Worm (Caenorhabditis elegans): ENCODE data around the gene pod-1.
A peak's percentile ranks its signal among the peaks of the same experiment; 100 is the strongest.

The pod-1 gene

DNA sequence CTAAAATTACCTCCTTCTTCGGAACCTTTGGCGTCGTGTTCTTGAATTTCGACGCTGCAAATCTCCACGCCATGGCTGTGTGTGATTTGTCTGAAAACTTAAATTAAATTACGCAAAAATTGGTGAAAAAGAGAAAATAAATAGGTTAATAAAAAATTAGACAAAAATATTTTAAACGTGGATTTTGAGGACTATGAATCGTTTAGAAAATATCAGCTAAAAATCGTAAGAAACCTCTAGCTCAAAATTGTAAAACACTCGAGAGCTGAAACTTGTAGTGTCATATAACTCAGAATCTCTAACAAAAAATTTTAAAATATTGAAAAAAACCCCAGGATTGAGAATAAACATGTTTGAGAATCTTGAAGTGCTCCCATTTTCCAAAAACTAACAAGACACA is at the start of gene pod-1:
TSS of gene pod-1 (minus strand) at position 101 of the 400 bp plus-strand sequence.
- no peak for TF ChIP-seq ceh-28 (tag; optimal IDR thresholded peaks at IDR 0.05)
- no peak for TF ChIP-seq nhr-43 (tag; optimal IDR thresholded peaks at IDR 0.05; ENCODE audit: poor library complexity, severe bottlenecking)
- TF ChIP-seq nhr-23 (tag; optimal IDR thresholded peaks at IDR 0.05), result no peak
- no peak for TF ChIP-seq nhr-76 (tag; optimal IDR thresholded peaks at IDR 0.05)
- no peak for TF ChIP-seq aly-2 (tag; optimal IDR thresholded peaks at IDR 0.05)
- no peak for TF ChIP-seq elt-3 (tag; optimal IDR thresholded peaks at IDR 0.05)
- TF ChIP-seq nhr-11 (tag; optimal IDR thresholded peaks at IDR 0.05), result no peak
- no peak for TF ChIP-seq ama-1 (optimal IDR thresholded peaks at IDR 0.05)
- no peak for TF ChIP-seq lsy-12 (tag; optimal IDR thresholded peaks at IDR 0.05)
- no peak for TF ChIP-seq lin-15B (tag; optimal IDR thresholded peaks at IDR 0.05)
- TF ChIP-seq ceh-16 (tag; optimal IDR thresholded peaks at IDR 0.05), result no peak

- TF ChIP-seq skn-1 (tag; optimal IDR thresholded peaks at IDR 0.05), result no peak
- TF ChIP-seq nhr-237 (tag; optimal IDR thresholded peaks at IDR 0.05), result no peak
- no peak for TF ChIP-seq unc-62 (GFP tag; optimal IDR thresholded peaks at IDR 0.05)
- no peak for TF ChIP-seq nhr-76 (tag; optimal IDR thresholded peaks at IDR 0.05)
- no peak for TF ChIP-seq ceh-82 (tag; optimal IDR thresholded peaks at IDR 0.05)
- TF ChIP-seq daf-12 (tag; optimal IDR thresholded peaks at IDR 0.05), result no peak
Measured at ce11 chrIII:13570347-13570746, 46.4 kb upstream of the pod-1 start, which contains the start of gene exc-12. Gene exc-12 (minus strand): TSS chrIII:13570447.

DNA sequence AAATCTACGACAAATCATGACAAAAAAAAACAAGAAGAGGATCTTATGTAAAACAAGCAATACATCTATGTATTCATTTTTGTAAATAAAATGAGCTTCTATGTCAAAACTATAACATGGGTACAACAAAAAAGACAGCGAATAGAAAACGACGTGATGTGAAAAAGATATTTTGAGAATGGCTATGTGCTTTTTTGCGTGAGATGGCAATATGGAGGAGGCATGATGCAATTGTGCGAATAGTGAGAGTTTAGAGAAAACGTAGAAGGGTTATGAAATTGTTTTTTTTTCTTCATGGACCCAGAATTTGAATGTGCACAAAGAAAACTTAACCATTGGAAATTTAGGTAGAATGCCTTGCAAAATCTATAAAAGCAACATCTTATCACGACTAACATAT is 42.1 kb upstream of the pod-1 start:
- TF ChIP-seq hmg-11 (tag; optimal IDR thresholded peaks at IDR 0.05) (peak; percentile 10), aly-2 (tag; optimal IDR thresholded peaks at IDR 0.05) (no peak), ceh-82 (tag; optimal IDR thresholded peaks at IDR 0.05) (no peak), nhr-43 (tag; optimal IDR thresholded peaks at IDR 0.05; ENCODE audit: poor library complexity, severe bottlenecking) (no peak), pha-4 (tag; optimal IDR thresholded peaks at IDR 0.05) (no peak), elt-1 (tag; optimal IDR thresholded peaks at IDR 0.05) (no peak), nhr-76 (tag; optimal IDR thresholded peaks at IDR 0.05) (no peak), lsy-12 (tag; optimal IDR thresholded peaks at IDR 0.05) (no peak), nfya-1 (tag; optimal IDR thresholded peaks at IDR 0.05; ENCODE audit: insufficient read depth) (peak; percentile 30)

ce11 chrIII:13564929-13565328 is 41.0 kb upstream of the pod-1 start, which contains the start of gene aldo-1:
Gene aldo-1 (minus strand): TSS chrIII:13564937.
- TF ChIP-seq lin-15B (tag; optimal IDR thresholded peaks at IDR 0.05) (peak; percentile 5), nfya-1 (tag; optimal IDR thresholded peaks at IDR 0.05; ENCODE audit: insufficient read depth) (peak; percentile 64), elt-3 (tag; optimal IDR thresholded peaks at IDR 0.05) (no peak), snpc-4 (tag; optimal IDR thresholded peaks at IDR 0.05) (peak; percentile 19), ceh-82 (tag; optimal IDR thresholded peaks at IDR 0.05) (no peak), fkh-10 (GFP tag; optimal IDR thresholded peaks at IDR 0.05) (peak; percentile 27), R02D3.7 (tag; optimal IDR thresholded peaks at IDR 0.05) (no peak), nhr-12 (tag; optimal IDR thresholded peaks at IDR 0.05) (no peak), hmg-11 (tag; optimal IDR thresholded peaks at IDR 0.05) (peak; percentile 59), egl-5 (tag; optimal IDR thresholded peaks at IDR 0.05) (peak; percentile 34), lin-39 (tag; optimal IDR thresholded peaks at IDR 0.05) (peak; percentile 2)

- TF ChIP-seq nhr-23 (tag; optimal IDR thresholded peaks at IDR 0.05) (no peak), lin-15B (tag; optimal IDR thresholded peaks at IDR 0.05) (no peak), aly-2 (tag; optimal IDR thresholded peaks at IDR 0.05) (no peak), ZK546.5 (tag; optimal IDR thresholded peaks at IDR 0.05) (no peak), tbx-2 (tag; optimal IDR thresholded peaks at IDR 0.05) (no peak), nhr-25 (tag; optimal IDR thresholded peaks at IDR 0.05) (no peak), ceh-28 (tag; optimal IDR thresholded peaks at IDR 0.05) (no peak), nhr-76 (tag; optimal IDR thresholded peaks at IDR 0.05) (no peak), fos-1 (tag; optimal IDR thresholded peaks at IDR 0.05) (no peak), ztf-11 (tag; optimal IDR thresholded peaks at IDR 0.05) (no peak), daf-12 (tag; optimal IDR thresholded peaks at IDR 0.05) (no peak), pqm-1 (tag; optimal IDR thresholded peaks at IDR 0.05) (no peak), elt-1 (tag; optimal IDR thresholded peaks at IDR 0.05) (no peak), fkh-10 (GFP tag; optimal IDR thresholded peaks at IDR 0.05) (no peak), jun-1 (tag; optimal IDR thresholded peaks at IDR 0.05) (no peak), nhr-11 (tag; optimal IDR thresholded peaks at IDR 0.05) (no peak), ceh-9 (tag; optimal IDR thresholded peaks at IDR 0.05) (no peak), nhr-67 (tag; optimal IDR thresholded peaks at IDR 0.05) (no peak), R02D3.7 (tag; optimal IDR thresholded peaks at IDR 0.05) (no peak)
Measured at ce11 chrIII:13563583-13563982, 39.7 kb upstream of the pod-1 start.
